Worm (Caenorhabditis elegans) whole organism, young adult: ENCODE results near the gene T04A8.7.

Experiments
- B0019.2 ChIP-seq: fragments of 200-800 bp; sonication (Bioruptor generic); conservative IDR thresholded peaks from 2 replicates; pipeline ENCODE4 v1.3.6; 2022; ENCODE audit warnings: missing genetic modification reagents, missing genetic modification characterization, missing compliant biosample characterization
- aptf-2 ChIP-seq: fragments of 200-800 bp; sonication (Bioruptor generic); conservative IDR thresholded peaks from 2 replicates; pipeline ENCODE4 v1.3.6; 2022; ENCODE audit warnings: missing genetic modification reagents, missing genetic modification characterization, missing compliant biosample characterization
- ceh-40 ChIP-seq: fragments of 200-800 bp; sonication (Bioruptor generic); IDR thresholded peaks from 2 replicates; pipeline ENCODE4 v1.3.6; 2022; ENCODE audit warnings: missing genetic modification characterization, missing compliant biosample characterization
- egrh-3 ChIP-seq: fragments of 200-800 bp; sonication (Bioruptor generic); IDR thresholded peaks from 2 replicates; pipeline ENCODE4 v1.3.6; 2022; ENCODE audit warnings: missing genetic modification reagents, missing genetic modification characterization, missing compliant biosample characterization
- gei-17 ChIP-seq: fragments of 200-800 bp; sonication (Bioruptor generic); optimal IDR thresholded peaks from 2 replicates; lab custom pipeline; 2018; ENCODE audit warnings: mild to moderate bottlenecking, missing genetic modification characterization, missing compliant biosample characterization
- snpc-3.4 ChIP-seq: sonication (generic microtip); optimal IDR thresholded peaks from 2 replicates; lab custom pipeline; 2017; ENCODE audit warnings: missing genetic modification characterization, mild to moderate bottlenecking, missing compliant biosample characterization, antibody characterized with exemption, moderate library complexity, missing genotype, missing genetic modification reagents
- snpc-4 ChIP-seq, 5 experiments: fragments of 150-350 bp in 1 of 5; sonication (generic microtip) in 4 of 5; optimal IDR thresholded peaks; 2 replicates each; lab custom pipeline; 2014 to 2018; ENCODE audit warnings: missing genetic modification characterization in 5 of 5, missing biosample characterization in 3 of 5, antibody characterized with exemption in 2 of 5, mild to moderate bottlenecking in 2 of 5, missing compliant biosample characterization in 2 of 5, missing genotype in 2 of 5, moderate library complexity in 2 of 5, missing genetic modification reagents in 1 of 5
- unc-62 ChIP-seq: fragments of 150-350 bp; optimal IDR thresholded peaks from 2 replicates; lab custom pipeline; 2014; ENCODE audit warnings: missing biosample characterization, missing genetic modification reagents, missing genetic modification characterization
- ztf-28 ChIP-seq: fragments of 200-800 bp; sonication (Bioruptor generic); IDR thresholded peaks from 2 replicates; pipeline ENCODE4 v1.3.6; 2022; ENCODE audit warnings: missing genetic modification reagents, missing genetic modification characterization, missing compliant biosample characterization

DNA sequence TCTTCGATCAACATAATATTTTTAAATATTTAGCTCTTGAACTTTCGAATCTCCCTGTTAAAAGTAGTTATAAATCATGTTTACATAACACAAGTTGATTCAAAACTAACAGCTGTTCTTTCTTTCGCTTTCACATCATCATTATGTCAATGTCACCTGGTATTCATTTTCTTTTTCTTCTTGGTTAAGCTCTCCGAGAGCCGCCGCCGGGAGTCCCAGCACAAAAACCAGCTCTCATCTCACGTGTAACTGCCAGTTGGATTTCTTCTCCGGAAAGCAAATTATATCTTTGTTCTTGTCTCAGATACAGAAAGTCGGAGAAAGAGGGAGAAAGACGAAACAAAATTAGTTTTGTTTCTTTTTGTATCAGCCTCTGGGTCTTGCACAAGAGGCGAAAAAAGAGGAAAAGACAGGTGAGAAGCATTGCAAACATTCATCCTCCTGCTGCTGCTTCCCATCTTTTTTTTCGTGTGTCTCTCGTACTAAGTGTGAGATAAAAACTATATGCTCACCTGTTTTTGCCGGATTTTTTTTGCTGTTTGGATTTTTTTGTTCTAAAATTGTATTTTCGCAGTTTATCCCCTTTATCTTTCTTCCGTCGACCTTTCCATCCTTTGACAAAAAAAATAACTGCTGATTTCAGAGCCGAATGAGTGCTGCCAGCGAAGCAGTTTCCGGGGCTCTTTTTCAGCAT, 36.3 kb downstream of the T04A8.7 start, which contains the start of gene F17C8.3:
- TF ChIP-seq snpc-3.4 (tag; lab: Kevin White, UChicago) (no peak), unc-62 (GFP tag; lab: Kevin White, UChicago) (no peak), ztf-28 (GFP tag; lab: Robert Waterston, UW) (no peak), B0019.2 (GFP tag; lab: Robert Waterston, UW) (no peak), ceh-40 (GFP tag; lab: Robert Waterston, UW) (no peak), snpc-4 (GFP tag; optimal IDR thresholded peaks at IDR 0.05; lab: Kevin White, UChicago) (no peak), snpc-4 (tag; optimal IDR thresholded peaks at IDR 0.05; lab: Kevin White, UChicago) (no peak), egrh-3 (GFP tag; lab: Robert Waterston, UW) (no peak), aptf-2 (no peak), gei-17 (GFP tag; lab: Kevin White, UChicago) (no peak)
